Worm (Caenorhabditis elegans): ENCODE measurements around the gene F08G2.8.

Gene F08G2.8

ce11 chrII:13813950-13814349 lies 38.2 kb upstream of the F08G2.8 start (continued):
- TF ChIP-seq R02D3.7 (tag; optimal IDR thresholded peaks at IDR 0.05) (no peak), T20F7.1 (GFP tag; optimal IDR thresholded peaks at IDR 0.05) (no peak), ZK337.2 (GFP tag; IDR thresholded peaks at IDR 0.05) (no peak), pqm-1 (tag; optimal IDR thresholded peaks at IDR 0.05) (peak; percentile 90), nhr-6 (tag; optimal IDR thresholded peaks at IDR 0.05) (no peak), mes-2 (tag; optimal IDR thresholded peaks at IDR 0.05; ENCODE audit: poor library complexity, severe bottlenecking) (peak; percentile 13), lim-7 (GFP tag; IDR thresholded peaks at IDR 0.05) (no peak), vab-7 (GFP tag; IDR thresholded peaks at IDR 0.05) (no peak), duxl-1 (tag; optimal IDR thresholded peaks at IDR 0.05; ENCODE audit: poor library complexity) (no peak), nhr-10 (tag; optimal IDR thresholded peaks at IDR 0.05) (no peak), egl-43 (GFP tag; IDR thresholded peaks at IDR 0.05) (no peak), nhr-237 (tag; optimal IDR thresholded peaks at IDR 0.05) (no peak), lin-13 (GFP tag; optimal IDR thresholded peaks at IDR 0.05) (no peak), gei-8 (GFP tag; optimal IDR thresholded peaks at IDR 0.05) (no peak), spr-1 (tag; optimal IDR thresholded peaks at IDR 0.05) (no peak), lin-38 (GFP tag; IDR thresholded peaks at IDR 0.05) (no peak), zfp-3 (GFP tag; conservative IDR thresholded peaks at IDR 0.05) (no peak), F37D6.2 (tag; optimal IDR thresholded peaks at IDR 0.05) (no peak), daf-8 (GFP tag; IDR thresholded peaks at IDR 0.05) (no peak), nhr-41 (GFP tag; IDR thresholded peaks at IDR 0.05) (no peak), unc-130 (GFP tag; optimal IDR thresholded peaks at IDR 0.05) (no peak), T26A8.4 (GFP tag; IDR thresholded peaks at IDR 0.05) (no peak), php-3 (GFP tag; IDR thresholded peaks at IDR 0.05) (0 out of 2 replicates have a peak, but pooled peaks have one; percentile 11), ces-1 (GFP tag; optimal IDR thresholded peaks at IDR 0.05) (no peak), ceh-62 (tag; optimal IDR thresholded peaks at IDR 0.05) (no peak), zip-2 (tag; optimal IDR thresholded peaks at IDR 0.05) (no peak), F49E8.2 (tag; optimal IDR thresholded peaks at IDR 0.05; ENCODE audit: borderline replicate concordance) (no peak), D1046.2 (GFP tag; IDR thresholded peaks at IDR 0.05) (no peak), ZK546.5 (tag; optimal IDR thresholded peaks at IDR 0.05) (no peak), nhr-102 (tag; optimal IDR thresholded peaks at IDR 0.05) (no peak), ceh-32 (tag; optimal IDR thresholded peaks at IDR 0.05; ENCODE audit: poor library complexity) (no peak), hlh-11 (tag; optimal IDR thresholded peaks at IDR 0.05) (peak; percentile 82), lsy-2 (tag; optimal IDR thresholded peaks at IDR 0.05) (no peak), Y48G9A.11 (GFP tag; IDR thresholded peaks at IDR 0.05) (no peak), zfp-2 (tag; optimal IDR thresholded peaks at IDR 0.05) (no peak), hlh-30 (tag; optimal IDR thresholded peaks at IDR 0.05; ENCODE audit: insufficient read depth) (peak; percentile 26), mdl-1 (tag; optimal IDR thresholded peaks at IDR 0.05) (no peak), daf-19 (GFP tag; conservative IDR thresholded peaks at IDR 0.05) (no peak), aly-2 (tag; optimal IDR thresholded peaks at IDR 0.05) (no peak), dve-1 (tag; optimal IDR thresholded peaks at IDR 0.05; ENCODE audit: insufficient read depth) (peak; percentile 56), pha-4 (GFP tag; IDR thresholded peaks at IDR 0.05) (0 out of 2 replicates have a peak, but pooled peaks have one; percentile 20), pha-4 (tag; optimal IDR thresholded peaks at IDR 0.05) (no peak), ama-1 (optimal IDR thresholded peaks at IDR 0.05) (no peak), dmd-6 (GFP tag; IDR thresholded peaks at IDR 0.05) (peak; percentile 81), dmd-8 (GFP tag; IDR thresholded peaks at IDR 0.05) (no peak), unc-62 (GFP tag; optimal IDR thresholded peaks at IDR 0.05 in 1 of 2) (peak in 1 of 2 experiments; percentile 26), unc-62 (tag; optimal IDR thresholded peaks at IDR 0.05) (no peak), mxl-2 (GFP tag; conservative IDR thresholded peaks at IDR 0.05) (no peak), Y5F2A.4 (GFP tag; optimal IDR thresholded peaks at IDR 0.05) (no peak), fkh-10 (GFP tag; optimal IDR thresholded peaks at IDR 0.05) (no peak), F26F4.8 (GFP tag; conservative IDR thresholded peaks at IDR 0.05) (no peak), snpc-1.2 (GFP tag; IDR thresholded peaks at IDR 0.05) (no peak)

All from whole organism, L4 larva.